Fruit fly (Drosophila melanogaster) whole organism, embryonic: ENCODE measurements around the gene trus.

Experiments
- Antp ChIP-seq: fragments of 200-800 bp; sonication (Bioruptor generic); optimal IDR thresholded peaks from 3 replicates; lab custom pipeline; 2016; ENCODE audit warnings: missing biosample characterization, missing genetic modification characterization
- CG10147 ChIP-seq: fragments of 200-800 bp; sonication (Bioruptor generic); optimal IDR thresholded peaks from 2 replicates; lab custom pipeline; 2019; ENCODE audit warnings: missing biosample characterization, mild to moderate bottlenecking, missing genetic modification characterization, moderate library complexity
- CG11247 ChIP-seq: fragments of 200-800 bp; sonication (Bioruptor generic); IDR thresholded peaks from 2 replicates; pipeline ENCODE4 v1.3.6; 2022; ENCODE audit warnings: missing biosample characterization, missing genetic modification characterization
- CG11504 ChIP-seq: fragments of 200-800 bp; sonication (Bioruptor generic); optimal IDR thresholded peaks from 3 replicates; lab custom pipeline; 2019; ENCODE audit warnings: missing biosample characterization, mild to moderate bottlenecking, missing genetic modification characterization, moderate library complexity
- CG1233 ChIP-seq: fragments of 200-800 bp; sonication (Bioruptor generic); optimal IDR thresholded peaks from 4 replicates; lab custom pipeline; 2018; ENCODE audit warnings: missing biosample characterization, mild to moderate bottlenecking, missing genetic modification characterization
- CG13775 ChIP-seq: fragments of 200-800 bp; sonication (Bioruptor generic); optimal IDR thresholded peaks from 3 replicates; lab custom pipeline; 2017; ENCODE audit warnings: missing biosample characterization, mild to moderate bottlenecking, missing genetic modification characterization
- CG15479 ChIP-seq: fragments of 200-800 bp; sonication (Bioruptor generic); optimal IDR thresholded peaks from 3 replicates; lab custom pipeline; 2019; ENCODE audit warnings: missing biosample characterization, mild to moderate bottlenecking, missing genetic modification characterization, moderate library complexity
- CG15601 ChIP-seq: fragments of 200-800 bp; sonication (Bioruptor generic); optimal IDR thresholded peaks from 3 replicates; lab custom pipeline; 2019; ENCODE audit warnings: missing biosample characterization, mild to moderate bottlenecking, missing genetic modification characterization, moderate library complexity
- CG17802 ChIP-seq: fragments of 200-800 bp; sonication (Bioruptor generic); optimal IDR thresholded peaks from 2 replicates; lab custom pipeline; 2018; ENCODE audit warnings: missing biosample characterization, mild to moderate bottlenecking, missing genetic modification characterization, moderate library complexity
- CG18011 ChIP-seq: fragments of 200-800 bp; sonication (Bioruptor generic); optimal IDR thresholded peaks from 2 replicates; lab custom pipeline; 2017; ENCODE audit warnings: missing biosample characterization, missing genetic modification characterization, mild to moderate bottlenecking, moderate library complexity, missing genotype
- CG18262 ChIP-seq: fragments of 200-800 bp; optimal IDR thresholded peaks from 3 replicates; lab custom pipeline; 2019; ENCODE audit warnings: missing biosample characterization, mild to moderate bottlenecking, missing genetic modification characterization, moderate library complexity
- CG2129 ChIP-seq: fragments of 200-800 bp; sonication (Bioruptor generic); IDR thresholded peaks from 2 replicates; pipeline ENCODE4 v1.3.6; 2022; ENCODE audit warnings: missing biosample characterization, missing genetic modification characterization; ENCODE audit not compliant: partially characterized antibody
- CG30020 ChIP-seq: fragments of 200-800 bp; optimal IDR thresholded peaks from 2 replicates; lab custom pipeline; 2019; ENCODE audit warnings: missing biosample characterization, mild to moderate bottlenecking, missing genetic modification characterization, moderate library complexity
- CG31365 ChIP-seq: fragments of 200-800 bp; sonication (Bioruptor generic); optimal IDR thresholded peaks from 2 replicates; lab custom pipeline; 2018; ENCODE audit warnings: missing biosample characterization, mild to moderate bottlenecking, missing genetic modification characterization
- CG3281 ChIP-seq: fragments of 200-800 bp; sonication (Bioruptor generic); optimal IDR thresholded peaks from 3 replicates; lab custom pipeline; 2017; ENCODE audit warnings: missing biosample characterization, mild to moderate bottlenecking, missing genetic modification characterization
- CG34376 ChIP-seq: fragments of 200-800 bp; sonication (Bioruptor generic); optimal IDR thresholded peaks from 2 replicates; lab custom pipeline; 2018; ENCODE audit warnings: missing biosample characterization, mild to moderate bottlenecking, missing genetic modification characterization
- CG4820 ChIP-seq: fragments of 200-800 bp; sonication (Bioruptor generic); optimal IDR thresholded peaks from 3 replicates; lab custom pipeline; 2016; ENCODE audit warnings: missing biosample characterization, missing genetic modification characterization
- CG6254 ChIP-seq: fragments of 200-800 bp; sonication (Bioruptor generic); optimal IDR thresholded peaks from 3 replicates; lab custom pipeline; 2017; ENCODE audit warnings: mild to moderate bottlenecking, missing biosample characterization, missing genetic modification reagents, missing genetic modification characterization
- CG7357 ChIP-seq: fragments of 200-800 bp; sonication (Bioruptor generic); IDR thresholded peaks from 3 replicates; pipeline ENCODE4 v1.3.6; 2022; ENCODE audit warnings: missing biosample characterization, missing genetic modification characterization
- CG7786 ChIP-seq: fragments of 200-800 bp; sonication (Bioruptor generic); optimal IDR thresholded peaks from 2 replicates; lab custom pipeline; 2016; ENCODE audit warnings: missing biosample characterization, missing genetic modification characterization
- CG8388 ChIP-seq: fragments of 200-800 bp; sonication (Bioruptor generic); optimal IDR thresholded peaks from 2 replicates; lab custom pipeline; 2019; ENCODE audit warnings: missing biosample characterization, mild to moderate bottlenecking, missing genetic modification characterization, moderate library complexity
- CG9817 ChIP-seq: fragments of 200-800 bp; sonication (Bioruptor generic); optimal IDR thresholded peaks from 2 replicates; lab custom pipeline; 2018; ENCODE audit warnings: missing biosample characterization, mild to moderate bottlenecking, missing genetic modification characterization, moderate library complexity
- Chrac-16 ChIP-seq: fragments of 200-800 bp; sonication (Bioruptor generic); optimal IDR thresholded peaks from 3 replicates; lab custom pipeline; 2016; ENCODE audit warnings: missing biosample characterization, missing genetic modification characterization
- Elba2 ChIP-seq: fragments of 200-800 bp; sonication (Bioruptor generic); optimal IDR thresholded peaks from 3 replicates; lab custom pipeline; 2016; ENCODE audit warnings: missing biosample characterization, missing genetic modification characterization
- HLH4C ChIP-seq: fragments of 200-800 bp; sonication (Bioruptor generic); IDR thresholded peaks from 3 replicates; pipeline ENCODE4 v1.3.6; 2022; ENCODE audit warnings: missing biosample characterization, missing genetic modification characterization; ENCODE audit not compliant: partially characterized antibody
- HLH54F ChIP-seq: fragments of 200-800 bp; sonication (Bioruptor generic); optimal IDR thresholded peaks from 3 replicates; lab custom pipeline; 2016; ENCODE audit warnings: missing biosample characterization, missing genetic modification characterization
- MBD-R2 ChIP-seq: fragments of 200-800 bp; sonication (Bioruptor generic); IDR thresholded peaks from 2 replicates; pipeline ENCODE4 v1.3.6; 2022; ENCODE audit warnings: missing biosample characterization, missing genetic modification characterization
- NC2β ChIP-seq: fragments of 200-800 bp; sonication (Bioruptor generic); optimal IDR thresholded peaks from 2 replicates; lab custom pipeline; 2016; ENCODE audit warnings: missing biosample characterization, missing genetic modification characterization
- PHDP ChIP-seq: fragments of 200-800 bp; sonication (Bioruptor generic); optimal IDR thresholded peaks from 3 replicates; lab custom pipeline; 2018; ENCODE audit warnings: missing biosample characterization, mild to moderate bottlenecking, missing genetic modification characterization, moderate library complexity
- Six4 ChIP-seq: fragments of 200-800 bp; sonication (Bioruptor generic); optimal IDR thresholded peaks from 2 replicates; lab custom pipeline; 2016; ENCODE audit warnings: missing biosample characterization, missing genetic modification characterization
- Sox102F ChIP-seq: fragments of 200-800 bp; sonication (Bioruptor generic); optimal IDR thresholded peaks from 2 replicates; lab custom pipeline; 2018; ENCODE audit warnings: missing biosample characterization, mild to moderate bottlenecking, missing genetic modification characterization, moderate library complexity
- Stat92E ChIP-seq, 3 experiments: fragments of >200 bp in 2 of 3; fragments of 200-800 bp in 1 of 3; sonication (Bioruptor generic) in 1 of 3; optimal IDR thresholded peaks; 2 replicates each; lab custom pipeline; 2017 to 2019; ENCODE audit warnings: missing biosample characterization in 3 of 3, missing genetic modification characterization in 3 of 3, mild to moderate bottlenecking in 1 of 3, moderate library complexity in 1 of 3
- Taf1 ChIP-seq: fragments of 200-800 bp; sonication (Bioruptor generic); IDR thresholded peaks from 2 replicates; pipeline ENCODE4 v1.3.6; 2022; ENCODE audit warnings: missing biosample characterization, missing genetic modification characterization
- Trl ChIP-seq, 3 experiments: fragments of >200 bp in 2 of 3; fragments of 200-800 bp in 1 of 3; sonication (Bioruptor generic) in 1 of 3; optimal IDR thresholded peaks; 2 replicates in 1 of 3; 3 replicates in 2 of 3; lab custom pipeline; 2016 to 2017; ENCODE audit warnings: missing biosample characterization in 1 of 3, missing genetic modification characterization in 1 of 3
- aop ChIP-seq: fragments of 200-800 bp; sonication (Bioruptor generic); IDR thresholded peaks from 2 replicates; pipeline ENCODE4 v1.3.6; 2022; ENCODE audit warnings: missing biosample characterization, missing genetic modification characterization
- bab2 ChIP-seq: fragments of 200-800 bp; sonication (Bioruptor generic); optimal IDR thresholded peaks from 2 replicates; lab custom pipeline; 2016; ENCODE audit warnings: missing biosample characterization, missing genetic modification characterization
- cg ChIP-seq: fragments of 200-800 bp; sonication (Bioruptor generic); optimal IDR thresholded peaks from 3 replicates; lab custom pipeline; 2019; ENCODE audit warnings: missing biosample characterization, mild to moderate bottlenecking, missing genetic modification characterization, moderate library complexity
- crp ChIP-seq, 2 experiments: fragments of 200-800 bp; sonication (Bioruptor generic); optimal IDR thresholded peaks; 2 replicates in 1 of 2; 3 replicates in 1 of 2; lab custom pipeline; 2017; ENCODE audit warnings: missing biosample characterization in 2 of 2, missing genetic modification characterization in 2 of 2, mild to moderate bottlenecking in 1 of 2, moderate library complexity in 1 of 2
- gsb ChIP-seq: fragments of 200-800 bp; sonication (Bioruptor generic); IDR thresholded peaks from 2 replicates; pipeline ENCODE4 v1.3.6; 2022; ENCODE audit warnings: missing biosample characterization, missing genetic modification characterization
- ham ChIP-seq: fragments of 200-800 bp; sonication (Bioruptor generic); IDR thresholded peaks from 2 replicates; pipeline ENCODE4 v1.3.6; 2022; ENCODE audit warnings: missing biosample characterization, missing genetic modification characterization
- jigr1 ChIP-seq: fragments of 200-800 bp; sonication (Bioruptor generic); IDR thresholded peaks from 3 replicates; pipeline ENCODE4 v1.3.6; 2022; ENCODE audit warnings: missing biosample characterization, missing genetic modification characterization
- phol ChIP-seq: fragments of 200-800 bp; sonication (Bioruptor generic); optimal IDR thresholded peaks from 3 replicates; lab custom pipeline; 2018; ENCODE audit warnings: missing biosample characterization, mild to moderate bottlenecking, missing genetic modification characterization, moderate library complexity
- ranshi ChIP-seq: fragments of 200-800 bp; sonication (Bioruptor generic); IDR thresholded peaks from 2 replicates; pipeline ENCODE4 v1.3.6; 2022; ENCODE audit warnings: missing biosample characterization, missing genetic modification characterization
- ro ChIP-seq: fragments of 200-800 bp; sonication (Bioruptor generic); IDR thresholded peaks from 2 replicates; pipeline ENCODE4 v1.3.6; 2022; ENCODE audit warnings: missing biosample characterization, missing genetic modification characterization
- salm ChIP-seq: fragments of 200-800 bp; sonication (Bioruptor generic); optimal IDR thresholded peaks from 2 replicates; lab custom pipeline; 2018; ENCODE audit warnings: missing biosample characterization, mild to moderate bottlenecking, missing genetic modification characterization
- slp2 ChIP-seq: fragments of 200-800 bp; sonication (Bioruptor generic); optimal IDR thresholded peaks from 2 replicates; lab custom pipeline; 2016; ENCODE audit warnings: missing biosample characterization, missing genetic modification characterization
- so ChIP-seq: fragments of 200-800 bp; sonication (Bioruptor generic); IDR thresholded peaks from 3 replicates; pipeline ENCODE4 v1.3.6; 2022; ENCODE audit warnings: missing biosample characterization, missing genetic modification characterization
- tx ChIP-seq: fragments of 200-800 bp; sonication (Bioruptor generic); optimal IDR thresholded peaks from 2 replicates; lab custom pipeline; 2016; ENCODE audit warnings: missing biosample characterization, missing genetic modification characterization
- vvl ChIP-seq: fragments of 200-800 bp; sonication (Bioruptor generic); IDR thresholded peaks from 2 replicates; pipeline ENCODE4 v1.3.6; 2022; ENCODE audit warnings: missing biosample characterization, missing genetic modification characterization

Gene trus

dm6 chr3R:12425510-12426309, 30.7 kb upstream of the trus start, which contains the start of gene Pp1-87B (continued):
- TF ChIP-seq Six4 (GFP tag; lab: Kevin White, UChicago) (no peak), crp (GFP tag; optimal IDR thresholded peaks at IDR 0.05; lab: Kevin White, UChicago) (peak in 1 of 2 experiments; percentile 8), ro (no peak), Taf1 (GFP tag; lab: Robert Waterston, UW) (no peak), Stat92E (GFP tag; optimal IDR thresholded peaks at IDR 0.05; lab: Kevin White, UChicago) (peak in 1 of 3 experiments; percentile 16), CG4820 (no peak), tx (GFP tag; lab: Kevin White, UChicago) (no peak), jigr1 (GFP tag; lab: Robert Waterston, UW) (no peak), ham (GFP tag; lab: Robert Waterston, UW) (no peak), phol (tag; lab: Kevin White, UChicago) (peak; percentile 100), Trl (optimal IDR thresholded peaks at IDR 0.05; lab: Kevin White, UChicago) (no peak), Trl (GFP tag; optimal IDR thresholded peaks at IDR 0.05; lab: Kevin White, UChicago) (peak; percentile 7), CG15601 (tag; lab: Kevin White, UChicago) (no peak), slp2 (GFP tag; lab: Kevin White, UChicago) (no peak), CG2129 (GFP tag; lab: Robert Waterston, UW) (no peak), Elba2 (peak; percentile 98), aop (GFP tag; lab: Robert Waterston, UW) (no peak), Antp (GFP tag; lab: Kevin White, UChicago) (no peak), CG13775 (GFP tag; lab: Kevin White, UChicago) (peak; percentile 34), CG6254 (GFP tag; lab: Kevin White, UChicago) (no peak), CG7357 (GFP tag; lab: Robert Waterston, UW) (no peak), gsb (GFP tag; lab: Robert Waterston, UW) (no peak), ranshi (no peak), CG1233 (no peak), salm (no peak), CG18011 (no peak), vvl (GFP tag; lab: Robert Waterston, UW) (peak; percentile 25; the same call in 1 of the 2 replicates), CG9817 (tag; lab: Kevin White, UChicago) (no peak), NC2β (no peak), Chrac-16 (GFP tag; lab: Kevin White, UChicago) (no peak), CG31365 (tag; lab: Kevin White, UChicago) (no peak), PHDP (tag; lab: Kevin White, UChicago) (no peak), cg (no peak), HLH54F (GFP tag; lab: Kevin White, UChicago) (no peak), bab2 (no peak), CG3281 (GFP tag; lab: Kevin White, UChicago) (no peak), CG8388 (GFP tag; lab: Kevin White, UChicago) (no peak), CG15479 (no peak), CG34376 (GFP tag; lab: Kevin White, UChicago) (peak; percentile 9), CG11504 (tag; lab: Kevin White, UChicago) (no peak), Sox102F (GFP tag; lab: Kevin White, UChicago) (no peak), CG10147 (GFP tag; lab: Kevin White, UChicago) (no peak), CG18262 (tag; lab: Kevin White, UChicago) (peak; percentile 34), so (GFP tag; lab: Robert Waterston, UW) (no peak), CG30020 (tag; lab: Kevin White, UChicago) (peak; percentile 45), HLH4C (GFP tag; lab: Robert Waterston, UW) (peak; percentile 66; the same call in 2 of the 3 replicates), CG7786 (GFP tag; lab: Kevin White, UChicago) (peak; percentile 2), CG17802 (no peak), CG11247 (GFP tag; lab: Robert Waterston, UW) (no peak), MBD-R2 (GFP tag; lab: Robert Waterston, UW) (no peak)
